Worm (Caenorhabditis elegans) whole organism, early embryonic: ENCODE results near the gene xbp-1.

ENCODE experiments used
- B0310.2 ChIP-seq: sonication (generic microtip); optimal IDR thresholded peaks from 2 replicates; lab custom pipeline; 2016; ENCODE audit warnings: mild to moderate bottlenecking, missing genetic modification characterization, missing compliant biosample characterization
- F13C5.2 ChIP-seq: sonication (generic microtip); optimal IDR thresholded peaks from 2 replicates; lab custom pipeline; 2017; ENCODE audit warnings: mild to moderate bottlenecking, missing genetic modification characterization, inconsistent platforms, missing compliant biosample characterization
- aly-1 ChIP-seq: sonication (generic microtip); optimal IDR thresholded peaks from 2 replicates; lab custom pipeline; 2016; ENCODE audit warnings: missing genetic modification characterization, missing compliant biosample characterization
- ama-1 ChIP-seq: fragments of 150-350 bp; optimal IDR thresholded peaks from 2 replicates; lab custom pipeline; 2014
- ceh-13 ChIP-seq: fragments of 200-800 bp; sonication (Bioruptor generic); optimal IDR thresholded peaks from 2 replicates; lab custom pipeline; 2018; ENCODE audit warnings: mild to moderate bottlenecking, missing genetic modification characterization, missing compliant biosample characterization
- ceh-36 ChIP-seq: sonication (generic microtip); optimal IDR thresholded peaks from 2 replicates; lab custom pipeline; 2016; ENCODE audit warnings: missing genetic modification characterization, inconsistent platforms, missing compliant biosample characterization
- ets-7 ChIP-seq: sonication (generic microtip); optimal IDR thresholded peaks from 2 replicates; lab custom pipeline; 2016; ENCODE audit warnings: missing genotype, missing genetic modification characterization, missing compliant biosample characterization
- flt-1 ChIP-seq: fragments of 200-800 bp; sonication (Bioruptor generic); IDR thresholded peaks from 2 replicates; pipeline ENCODE4 v1.3.6; 2022; ENCODE audit warnings: missing genetic modification characterization, missing compliant biosample characterization
- hmbx-1 ChIP-seq: sonication (generic microtip); optimal IDR thresholded peaks from 2 replicates; lab custom pipeline; 2016; ENCODE audit warnings: mild to moderate bottlenecking, missing genetic modification characterization, missing compliant biosample characterization
- hmg-4 ChIP-seq: fragments of 200-800 bp; sonication (Bioruptor generic); optimal IDR thresholded peaks from 2 replicates; lab custom pipeline; 2018; ENCODE audit warnings: mild to moderate bottlenecking, missing genetic modification characterization, missing compliant biosample characterization
- hnd-1 ChIP-seq: sonication (generic microtip); optimal IDR thresholded peaks from 2 replicates; lab custom pipeline; 2016; ENCODE audit warnings: missing genetic modification characterization, missing compliant biosample characterization
- pes-1 ChIP-seq: fragments of 200-800 bp; sonication (Bioruptor generic); IDR thresholded peaks from 2 replicates; pipeline ENCODE4 v1.3.6; 2022; ENCODE audit warnings: missing genetic modification reagents, missing genetic modification characterization, missing compliant biosample characterization
- scrt-1 ChIP-seq: fragments of 200-800 bp; sonication (Bioruptor generic); IDR thresholded peaks from 2 replicates; pipeline ENCODE4 v1.3.6; 2022; ENCODE audit warnings: missing genetic modification characterization, missing compliant biosample characterization
- sea-1 ChIP-seq: fragments of 200-800 bp; sonication (Bioruptor generic); conservative IDR thresholded peaks from 2 replicates; pipeline ENCODE4 v1.3.6; 2022; ENCODE audit warnings: missing genetic modification characterization, missing compliant biosample characterization
- tbx-11 ChIP-seq: fragments of 200-800 bp; sonication (Bioruptor generic); IDR thresholded peaks from 2 replicates; pipeline ENCODE4 v1.3.6; 2022; ENCODE audit warnings: missing genetic modification characterization, missing compliant biosample characterization
- tbx-37 ChIP-seq: fragments of 200-800 bp; sonication (Bioruptor generic); conservative IDR thresholded peaks from 2 replicates; pipeline ENCODE4 v1.3.6; 2022; ENCODE audit warnings: missing genetic modification reagents, missing genetic modification characterization, missing compliant biosample characterization
- tra-4 ChIP-seq: sonication (generic microtip); optimal IDR thresholded peaks from 2 replicates; lab custom pipeline; 2017; ENCODE audit warnings: missing genetic modification characterization, missing compliant biosample characterization

xbp-1 gene

ce11 chrIII:4160937-4161336 is 32.7 kb upstream of the xbp-1 start, which contains the start of gene C01G12.16:
C01G12.16 (plus strand) TSS chrIII:4161237.
- TF ChIP-seq tra-4 (tag; lab: Kevin White, UChicago) (no peak), aly-1 (tag; lab: Kevin White, UChicago) (no peak), hmg-4 (GFP tag; lab: Kevin White, UChicago) (no peak), hnd-1 (no peak), scrt-1 (GFP tag; lab: Robert Waterston, UW) (no peak), ets-7 (no peak), ceh-13 (GFP tag; lab: Kevin White, UChicago) (no peak), sea-1 (no peak), tbx-37 (GFP tag; lab: Robert Waterston, UW) (no peak), ceh-36 (no peak), F13C5.2 (tag; lab: Kevin White, UChicago) (no peak), B0310.2 (tag; lab: Kevin White, UChicago) (no peak), ama-1 (lab: Kevin White, UChicago) (no peak), pes-1 (GFP tag; lab: Robert Waterston, UW) (no peak)

- TF ChIP-seq ama-1 (lab: Kevin White, UChicago) (no peak), pes-1 (GFP tag; lab: Robert Waterston, UW) (no peak), hmbx-1 (tag; lab: Kevin White, UChicago) (no peak), ceh-13 (GFP tag; lab: Kevin White, UChicago) (no peak), B0310.2 (tag; lab: Kevin White, UChicago) (no peak), tra-4 (tag; lab: Kevin White, UChicago) (no peak), tbx-37 (GFP tag; lab: Robert Waterston, UW) (no peak), hnd-1 (no peak), aly-1 (tag; lab: Kevin White, UChicago) (no peak), sea-1 (no peak), scrt-1 (GFP tag; lab: Robert Waterston, UW) (no peak), flt-1 (GFP tag; lab: Robert Waterston, UW) (no peak), F13C5.2 (tag; lab: Kevin White, UChicago) (no peak), hmg-4 (GFP tag; lab: Kevin White, UChicago) (no peak), tbx-11 (GFP tag; lab: Robert Waterston, UW) (no peak), ets-7 (no peak), ceh-36 (no peak)
These were observed 29.5 kb upstream of the xbp-1 start, which contains the start of gene C16C10.8 for ce11 chrIII:4164071-4164470. C16C10.8 (minus strand) TSS chrIII:4164171.

DNA sequence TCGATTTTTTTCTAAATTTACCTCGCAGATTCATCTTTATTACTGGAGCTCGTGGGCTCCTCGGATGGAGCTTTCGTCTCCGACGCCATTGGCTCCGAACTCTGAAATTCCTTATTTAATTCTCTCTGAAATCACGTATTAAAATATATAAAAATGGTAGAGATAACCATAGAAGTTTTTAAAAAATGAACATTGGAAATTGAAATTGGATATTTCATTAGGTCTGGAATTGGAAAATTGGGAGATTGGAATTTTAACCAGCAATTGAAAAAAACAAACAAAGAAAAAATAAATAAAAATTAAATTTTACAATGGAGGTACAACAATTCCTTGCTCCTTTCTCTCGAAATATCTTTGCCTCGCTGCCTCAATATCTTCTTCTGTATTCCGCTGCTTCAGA is 26.9 kb upstream of the xbp-1 start, which contains the start of gene rnf-5:
Gene rnf-5 (minus strand): TSS at position 101 of the 400 bp plus-strand sequence.
- TF ChIP-seq ceh-13 (GFP tag; lab: Kevin White, UChicago) (no peak), tra-4 (tag; lab: Kevin White, UChicago) (no peak), tbx-11 (GFP tag; lab: Robert Waterston, UW) (no peak), scrt-1 (GFP tag; lab: Robert Waterston, UW) (no peak), hmbx-1 (tag; lab: Kevin White, UChicago) (no peak), ets-7 (no peak), pes-1 (GFP tag; lab: Robert Waterston, UW) (no peak), flt-1 (GFP tag; lab: Robert Waterston, UW) (no peak), B0310.2 (tag; lab: Kevin White, UChicago) (no peak), hnd-1 (no peak), tbx-37 (GFP tag; lab: Robert Waterston, UW) (no peak), aly-1 (tag; lab: Kevin White, UChicago) (no peak), hmg-4 (GFP tag; lab: Kevin White, UChicago) (no peak), ama-1 (lab: Kevin White, UChicago) (no peak), ceh-36 (no peak), sea-1 (no peak)

DNA sequence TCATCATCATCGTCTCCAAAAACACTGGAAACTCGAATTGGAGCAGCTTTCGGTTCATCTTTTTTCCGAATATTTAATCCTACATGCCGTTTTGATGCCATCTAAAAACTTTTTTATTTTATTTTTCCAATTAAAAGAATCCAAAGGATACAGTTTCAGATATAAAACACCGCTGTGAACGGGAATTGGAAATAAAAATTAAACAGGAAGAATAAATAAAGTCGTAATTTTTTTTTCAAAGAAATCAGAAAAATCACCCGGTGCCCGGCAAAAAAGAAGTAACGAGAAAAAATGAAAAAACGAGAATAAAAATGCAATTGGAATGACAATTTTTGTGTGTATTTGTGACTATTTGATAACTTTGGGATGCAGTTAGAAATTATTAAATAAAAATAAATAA is 24.9 kb upstream of the xbp-1 start, which contains the start of gene ccdc-55:
Gene ccdc-55 (minus strand): TSS at position 101 of the 400 bp plus-strand sequence.
- TF ChIP-seq hnd-1 (no peak), B0310.2 (tag; lab: Kevin White, UChicago) (no peak), tra-4 (tag; lab: Kevin White, UChicago) (no peak), aly-1 (tag; lab: Kevin White, UChicago) (no peak), tbx-37 (GFP tag; lab: Robert Waterston, UW) (no peak), hmbx-1 (tag; lab: Kevin White, UChicago) (no peak), sea-1 (no peak), F13C5.2 (tag; lab: Kevin White, UChicago) (no peak), ceh-36 (no peak), scrt-1 (GFP tag; lab: Robert Waterston, UW) (no peak), ceh-13 (GFP tag; lab: Kevin White, UChicago) (no peak), pes-1 (GFP tag; lab: Robert Waterston, UW) (no peak), ama-1 (lab: Kevin White, UChicago) (no peak), tbx-11 (GFP tag; lab: Robert Waterston, UW) (no peak), hmg-4 (GFP tag; lab: Kevin White, UChicago) (no peak), flt-1 (GFP tag; lab: Robert Waterston, UW) (no peak), ets-7 (no peak)

- TF ChIP-seq hnd-1 (peak; percentile 80), tbx-11 (GFP tag; lab: Robert Waterston, UW) (peak; percentile 92), ceh-13 (GFP tag; lab: Kevin White, UChicago) (peak; percentile 93), ets-7 (peak; percentile 75), scrt-1 (GFP tag; lab: Robert Waterston, UW) (peak; percentile 87), hmg-4 (GFP tag; lab: Kevin White, UChicago) (peak; percentile 97), sea-1 (peak; percentile 93), flt-1 (GFP tag; lab: Robert Waterston, UW) (peak; percentile 83), F13C5.2 (tag; lab: Kevin White, UChicago) (peak; percentile 92), aly-1 (tag; lab: Kevin White, UChicago) (peak; percentile 77), tra-4 (tag; lab: Kevin White, UChicago) (peak; percentile 80), ceh-36 (peak; percentile 93), tbx-37 (GFP tag; lab: Robert Waterston, UW) (peak; percentile 82), B0310.2 (tag; lab: Kevin White, UChicago) (peak; percentile 82), ama-1 (lab: Kevin White, UChicago) (no peak), hmbx-1 (tag; lab: Kevin White, UChicago) (peak; percentile 61), pes-1 (GFP tag; lab: Robert Waterston, UW) (peak; percentile 91)
These were observed 22.7 kb upstream of the xbp-1 start, which contains the start of the genes rnf-121 and C16C10.4 for ce11 chrIII:4170903-4171377. rnf-121 (minus strand) TSS chrIII:4170953. C16C10.4 (plus strand) TSS chrIII:4171336.

DNA sequence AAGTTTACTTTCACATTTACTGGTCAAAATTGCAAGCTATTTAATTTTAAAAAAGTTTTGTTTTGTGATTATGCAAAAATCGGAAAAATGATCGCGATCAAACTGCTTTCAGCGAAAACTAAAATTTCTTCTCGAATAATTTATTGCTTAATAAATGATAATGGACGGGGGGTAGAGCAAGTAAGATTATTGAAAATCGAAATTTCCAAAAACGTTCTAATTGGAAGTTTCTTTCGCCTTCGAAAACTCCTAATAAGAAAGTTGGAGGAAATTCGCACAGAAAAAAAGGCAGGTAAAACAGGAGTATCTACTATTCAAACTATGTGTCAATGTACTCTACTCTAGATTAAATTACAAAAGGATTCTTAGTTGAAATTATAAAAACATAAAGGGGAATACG is 21.4 kb upstream of the xbp-1 start:
- TF ChIP-seq B0310.2 (tag; lab: Kevin White, UChicago): no peak
- TF ChIP-seq F13C5.2 (tag; lab: Kevin White, UChicago): no peak
- TF ChIP-seq tra-4 (tag; lab: Kevin White, UChicago): no peak
- no peak for TF ChIP-seq sea-1
- TF ChIP-seq tbx-11 (GFP tag; lab: Robert Waterston, UW): no peak
- TF ChIP-seq scrt-1 (GFP tag; lab: Robert Waterston, UW): no peak
- no peak for TF ChIP-seq ama-1 (lab: Kevin White, UChicago)
- TF ChIP-seq hnd-1: no peak
- TF ChIP-seq ets-7: no peak
- no peak for TF ChIP-seq aly-1 (tag; lab: Kevin White, UChicago)
- TF ChIP-seq hmg-4 (GFP tag; lab: Kevin White, UChicago): no peak
- TF ChIP-seq ceh-36: no peak
- no peak for TF ChIP-seq ceh-13 (GFP tag; lab: Kevin White, UChicago)
